Worm (Caenorhabditis elegans): ENCODE results near the gene Y51B9A.8.

DNA sequence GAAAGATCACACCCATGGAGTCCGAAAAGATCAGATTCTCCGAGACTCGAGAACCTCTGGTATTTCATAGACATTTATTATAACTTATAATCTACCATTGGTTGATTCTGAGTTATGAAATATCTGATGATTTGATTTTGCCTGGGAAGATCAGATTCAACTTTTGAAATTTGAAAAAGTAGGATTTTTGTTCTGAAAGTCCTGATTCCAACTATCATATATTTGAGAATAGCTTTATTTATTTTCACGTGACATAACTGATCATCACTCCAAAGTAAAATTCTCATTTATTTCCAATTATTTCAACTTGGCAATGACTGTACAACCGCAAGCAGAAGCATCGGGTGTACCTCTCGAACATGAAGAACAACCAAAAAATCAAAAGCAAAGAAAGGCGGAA, 1.1 kb downstream of the Y51B9A.8 start, which contains the start of gene Y51B9A.7:
- no peak for TF ChIP-seq W03F9.2 (tag; optimal IDR thresholded peaks at IDR 0.05)
- TF ChIP-seq dao-5 (tag; optimal IDR thresholded peaks at IDR 0.05), result no peak
